Worm (Caenorhabditis elegans): ENCODE results near the gene fbxa-167.

Gene fbxa-167

DNA sequence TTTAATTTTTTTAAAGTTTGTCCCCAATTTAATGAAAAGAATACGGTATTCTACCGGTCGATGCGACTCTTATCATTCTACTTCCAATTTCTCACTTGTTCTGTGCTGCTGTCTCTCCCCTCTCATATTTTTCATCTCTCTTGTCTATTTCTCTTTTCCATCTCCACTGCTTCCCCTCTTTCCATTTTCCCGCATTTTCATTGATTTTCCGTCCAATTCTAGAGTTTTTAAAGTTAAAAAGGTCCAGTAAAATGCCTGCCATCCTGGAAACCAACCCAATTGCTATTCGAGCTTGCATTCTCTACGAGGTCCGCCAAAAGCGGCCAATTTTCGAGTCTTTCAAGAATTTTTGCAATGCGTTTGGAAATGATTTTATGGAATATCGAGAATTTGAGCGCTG lies at the start of gene fbxa-167:
Gene fbxa-167 (plus strand): TSS at position 179 of the 400 bp plus-strand sequence.
- TF ChIP-seq ref-1 (GFP tag; conservative IDR thresholded peaks at IDR 0.05), result no peak
- no peak for TF ChIP-seq klf-2 (GFP tag; conservative IDR thresholded peaks at IDR 0.05)
- no peak for TF ChIP-seq ztf-23 (GFP tag; IDR thresholded peaks at IDR 0.05)
- TF ChIP-seq flt-1 (GFP tag; IDR thresholded peaks at IDR 0.05), result no peak

DNA sequence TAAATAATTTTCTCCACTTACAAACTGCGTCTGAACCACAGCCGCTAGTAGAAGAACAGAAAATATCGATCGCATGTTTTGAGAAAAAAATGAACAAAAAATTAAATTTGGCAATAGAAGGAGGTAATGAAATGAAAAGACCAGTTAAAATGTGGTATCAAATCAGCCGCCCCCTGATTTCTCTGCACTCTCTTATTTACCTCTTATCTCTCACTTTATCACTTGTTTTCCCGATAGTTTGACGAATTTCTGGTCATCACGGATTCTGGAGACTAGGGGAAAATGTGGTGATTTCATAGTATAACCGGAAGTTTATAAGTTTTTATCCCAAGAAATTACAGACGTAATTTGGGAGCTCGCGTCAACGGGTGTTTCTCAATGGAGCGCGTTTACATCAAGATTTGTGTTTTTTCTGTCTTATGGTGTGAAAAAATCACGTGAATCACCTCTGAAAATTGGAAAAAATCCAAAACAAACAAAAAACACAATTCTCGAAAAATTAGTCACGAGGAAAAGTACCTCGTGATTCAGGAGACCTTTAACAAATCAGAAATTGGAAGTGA lies 47.5 kb upstream of the fbxa-167 start, which contains the start of gene clec-146:
Gene clec-146 (minus strand): TSS at position 116 of the 563 bp plus-strand sequence.
- TF ChIP-seq T22C8.4 (GFP tag; IDR thresholded peaks at IDR 0.05), result no peak
- TF ChIP-seq ztf-23 (GFP tag; IDR thresholded peaks at IDR 0.05), result no peak
- no peak for TF ChIP-seq ztf-29 (GFP tag; IDR thresholded peaks at IDR 0.05)
- TF ChIP-seq tab-1 (GFP tag; IDR thresholded peaks at IDR 0.05), result no peak

DNA sequence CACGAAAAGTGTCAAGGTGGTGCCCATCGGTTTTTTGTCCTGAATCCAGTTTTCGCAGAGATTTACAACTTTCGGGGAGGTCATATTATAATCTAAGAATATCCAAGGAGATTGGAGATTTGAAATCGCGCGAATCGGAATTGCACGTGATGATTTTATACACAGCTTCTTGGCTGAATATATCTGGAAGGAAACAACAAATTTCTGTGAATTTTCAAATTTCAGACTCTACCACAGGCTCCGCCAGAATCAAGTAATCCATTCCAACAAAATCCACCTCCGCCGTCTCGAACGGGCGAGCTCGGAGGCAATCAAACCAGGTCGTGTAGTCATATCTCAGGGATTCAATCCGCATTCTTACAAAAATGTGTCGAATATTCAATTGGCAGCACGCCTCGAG lies 46.0 kb upstream of the fbxa-167 start:
- no peak for TF ChIP-seq flt-1 (GFP tag; IDR thresholded peaks at IDR 0.05)
- TF ChIP-seq med-1 (GFP tag; optimal IDR thresholded peaks at IDR 0.05; ENCODE audit: insufficient read depth), result no peak
- TF ChIP-seq ref-1 (GFP tag; conservative IDR thresholded peaks at IDR 0.05), result no peak
- no peak for TF ChIP-seq klf-2 (GFP tag; conservative IDR thresholded peaks at IDR 0.05)
- TF ChIP-seq ztf-23 (GFP tag; IDR thresholded peaks at IDR 0.05), result no peak
- no peak for TF ChIP-seq T22C8.4 (GFP tag; IDR thresholded peaks at IDR 0.05)
- no peak for TF ChIP-seq tab-1 (GFP tag; IDR thresholded peaks at IDR 0.05)
- no peak for TF ChIP-seq cog-1 (tag; optimal IDR thresholded peaks at IDR 0.05)
- no peak for TF ChIP-seq ztf-29 (GFP tag; IDR thresholded peaks at IDR 0.05)

DNA sequence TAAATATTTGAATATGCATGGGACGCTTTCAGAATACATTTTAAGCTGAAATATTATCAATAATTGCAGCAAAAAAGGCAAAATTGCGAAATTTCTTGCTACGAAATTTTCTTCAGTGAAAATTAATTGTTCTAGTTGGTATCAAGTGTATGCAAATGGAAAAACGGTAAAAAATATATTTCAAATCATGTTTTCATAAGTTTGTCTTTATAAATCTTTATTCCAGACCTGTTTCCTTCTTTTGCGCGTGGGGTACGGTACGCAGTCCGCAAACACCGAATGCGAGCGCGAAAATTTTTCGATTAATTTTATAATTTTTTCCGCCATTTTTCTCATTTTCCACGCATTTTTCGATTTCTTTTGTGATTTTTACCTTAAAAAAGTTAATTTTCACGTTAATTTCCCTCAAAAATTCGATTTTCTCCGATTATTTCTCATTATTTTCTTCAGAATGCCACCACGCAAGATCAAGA lies 44.7 kb upstream of the fbxa-167 start, which contains the start of the genes fbxc-23 and csc-1:
Gene fbxc-23 (minus strand): TSS at position 51 of the 473 bp plus-strand sequence.
Gene csc-1 (plus strand): TSS at position 451 of the 473 bp plus-strand sequence.
- TF ChIP-seq T22C8.4 (GFP tag; IDR thresholded peaks at IDR 0.05), result no peak
- TF ChIP-seq flt-1 (GFP tag; IDR thresholded peaks at IDR 0.05), result no peak
- no peak for TF ChIP-seq cog-1 (tag; optimal IDR thresholded peaks at IDR 0.05)
- TF ChIP-seq med-1 (GFP tag; optimal IDR thresholded peaks at IDR 0.05; ENCODE audit: insufficient read depth), result no peak
- no peak for TF ChIP-seq ref-1 (GFP tag; conservative IDR thresholded peaks at IDR 0.05)
- no peak for TF ChIP-seq klf-2 (GFP tag; conservative IDR thresholded peaks at IDR 0.05)
- no peak for TF ChIP-seq tab-1 (GFP tag; IDR thresholded peaks at IDR 0.05)
- TF ChIP-seq ztf-23 (GFP tag; IDR thresholded peaks at IDR 0.05), result no peak
- no peak for TF ChIP-seq ztf-29 (GFP tag; IDR thresholded peaks at IDR 0.05)

DNA sequence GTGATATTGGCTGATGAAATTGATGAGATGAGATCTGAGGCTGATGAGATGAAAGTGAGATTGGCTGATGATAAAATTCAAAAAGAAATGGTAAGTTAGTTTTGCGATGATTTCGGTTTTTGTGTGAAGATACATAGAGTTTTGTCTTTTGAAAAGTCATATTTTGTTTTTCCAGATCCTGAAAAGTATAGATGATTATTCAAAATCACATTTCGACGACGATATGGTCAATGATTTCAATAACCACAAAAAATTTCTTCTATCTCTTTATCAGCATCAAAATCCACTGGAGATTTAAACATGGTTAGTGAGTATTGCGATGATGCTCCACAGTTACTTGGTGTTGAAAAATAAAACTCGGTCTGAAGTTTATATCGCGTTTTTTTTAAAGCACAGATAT lies 40.4 kb upstream of the fbxa-167 start, which contains the start of gene csp-1:
Gene csp-1 (plus strand): TSS at position 301 of the 400 bp plus-strand sequence.
- TF ChIP-seq flt-1 (GFP tag; IDR thresholded peaks at IDR 0.05) (no peak), T22C8.4 (GFP tag; IDR thresholded peaks at IDR 0.05) (no peak), ztf-29 (GFP tag; IDR thresholded peaks at IDR 0.05) (no peak), cog-1 (tag; optimal IDR thresholded peaks at IDR 0.05) (no peak), tab-1 (GFP tag; IDR thresholded peaks at IDR 0.05) (no peak), klf-2 (GFP tag; conservative IDR thresholded peaks at IDR 0.05) (no peak), ztf-23 (GFP tag; IDR thresholded peaks at IDR 0.05) (no peak), med-1 (GFP tag; optimal IDR thresholded peaks at IDR 0.05; ENCODE audit: insufficient read depth) (no peak), ref-1 (GFP tag; conservative IDR thresholded peaks at IDR 0.05) (no peak)

DNA sequence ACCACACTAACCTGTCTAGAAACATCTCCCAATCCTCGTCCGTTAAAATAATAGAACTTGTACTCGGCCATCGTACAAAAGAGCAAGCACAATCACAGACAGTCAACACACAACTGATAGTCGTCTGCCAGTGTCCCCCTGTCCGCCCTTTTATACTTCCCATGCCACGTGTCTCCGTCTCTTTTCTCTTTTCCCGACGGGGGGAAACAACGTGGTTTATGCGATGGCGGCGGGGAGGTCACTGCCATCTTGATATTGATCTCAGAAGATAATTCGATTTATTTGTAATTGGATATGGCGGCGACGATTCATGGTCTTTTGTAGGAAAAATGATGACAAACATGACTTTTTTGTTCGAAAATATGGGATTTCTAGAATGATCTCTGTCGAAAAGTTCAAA lies 31.6 kb upstream of the fbxa-167 start, which contains the start of gene gst-20:
Gene gst-20 (minus strand): TSS at position 170 of the 400 bp plus-strand sequence.
- TF ChIP-seq ztf-23 (GFP tag; IDR thresholded peaks at IDR 0.05), result no peak
- TF ChIP-seq tab-1 (GFP tag; IDR thresholded peaks at IDR 0.05), result no peak
- no peak for TF ChIP-seq ref-1 (GFP tag; conservative IDR thresholded peaks at IDR 0.05)
- no peak for TF ChIP-seq ztf-29 (GFP tag; IDR thresholded peaks at IDR 0.05)
- no peak for TF ChIP-seq med-1 (GFP tag; optimal IDR thresholded peaks at IDR 0.05; ENCODE audit: insufficient read depth)
- TF ChIP-seq T22C8.4 (GFP tag; IDR thresholded peaks at IDR 0.05), result no peak
- TF ChIP-seq flt-1 (GFP tag; IDR thresholded peaks at IDR 0.05), result no peak
- no peak for TF ChIP-seq klf-2 (GFP tag; conservative IDR thresholded peaks at IDR 0.05)
- TF ChIP-seq cog-1 (tag; optimal IDR thresholded peaks at IDR 0.05), result no peak

DNA sequence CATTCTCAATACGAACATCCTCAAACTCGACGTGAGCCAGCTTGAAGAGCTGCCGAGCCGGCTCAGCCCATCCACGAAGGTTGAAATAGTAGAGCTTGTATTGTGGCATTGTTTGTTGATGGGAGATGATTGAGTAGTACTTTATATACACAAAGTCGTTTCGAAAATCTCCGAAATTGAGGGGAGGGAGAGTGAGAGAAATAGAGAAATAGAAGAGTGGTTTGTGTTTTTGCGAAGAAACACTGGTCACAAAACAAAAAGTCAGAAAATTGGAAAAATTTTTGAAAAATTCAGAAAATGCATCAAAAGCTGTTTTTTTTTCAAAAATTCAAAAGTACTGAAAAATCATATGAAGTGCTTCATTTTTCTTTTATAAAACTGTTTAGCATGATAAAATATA lies 30.1 kb upstream of the fbxa-167 start, which contains the start of gene gst-24:
Gene gst-24 (minus strand): TSS at position 181 of the 400 bp plus-strand sequence.
- TF ChIP-seq flt-1 (GFP tag; IDR thresholded peaks at IDR 0.05) (no peak), ref-1 (GFP tag; conservative IDR thresholded peaks at IDR 0.05) (no peak), med-1 (GFP tag; optimal IDR thresholded peaks at IDR 0.05; ENCODE audit: insufficient read depth) (no peak), T22C8.4 (GFP tag; IDR thresholded peaks at IDR 0.05) (no peak), ztf-29 (GFP tag; IDR thresholded peaks at IDR 0.05) (no peak), ztf-23 (GFP tag; IDR thresholded peaks at IDR 0.05) (no peak), tab-1 (GFP tag; IDR thresholded peaks at IDR 0.05) (no peak)

DNA sequence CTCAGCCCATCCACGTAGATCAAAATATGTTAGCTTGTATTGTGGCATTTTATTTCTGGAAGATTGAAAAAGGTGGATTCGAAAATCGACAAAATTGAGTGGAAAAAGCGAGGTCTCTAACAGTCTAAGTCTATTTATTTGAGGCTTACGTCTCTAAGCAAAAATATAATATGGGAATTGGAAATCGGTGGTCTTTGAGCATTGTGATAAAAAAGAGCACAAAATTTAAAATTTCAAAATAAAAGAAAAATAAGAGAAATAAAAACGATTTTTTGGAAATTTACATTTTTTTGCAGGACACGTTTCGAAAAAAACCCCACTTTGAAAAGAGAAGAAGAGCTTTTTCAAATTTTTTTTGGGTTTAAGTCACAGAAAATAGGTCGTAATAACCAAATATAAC lies 28.2 kb upstream of the fbxa-167 start, which contains the start of gene gst-15:
Gene gst-15 (minus strand): TSS at position 101 of the 400 bp plus-strand sequence.
- TF ChIP-seq tab-1 (GFP tag; IDR thresholded peaks at IDR 0.05), result no peak
- TF ChIP-seq ztf-23 (GFP tag; IDR thresholded peaks at IDR 0.05), result no peak

DNA sequence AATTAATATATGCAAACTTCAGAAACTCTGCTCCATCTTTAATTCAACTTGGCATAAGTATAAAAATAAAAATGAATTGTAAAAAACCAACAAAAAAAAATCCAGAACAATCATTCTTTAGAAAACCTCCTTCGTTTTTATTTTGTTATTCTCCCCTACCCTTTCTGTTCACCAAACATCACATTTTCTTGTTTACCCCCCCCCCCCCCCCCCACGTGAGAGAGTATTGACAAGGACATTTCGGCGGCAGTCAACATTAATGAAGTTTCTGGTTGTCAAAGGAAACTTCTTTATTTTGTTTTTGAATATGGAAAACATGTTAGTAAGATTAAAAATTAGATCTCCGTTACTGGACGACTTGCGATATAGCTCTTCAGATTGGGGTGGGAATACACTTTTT lies 26.8 kb upstream of the fbxa-167 start:
- no peak for TF ChIP-seq med-1 (GFP tag; optimal IDR thresholded peaks at IDR 0.05; ENCODE audit: insufficient read depth)
- TF ChIP-seq flt-1 (GFP tag; IDR thresholded peaks at IDR 0.05), result no peak
- no peak for TF ChIP-seq T22C8.4 (GFP tag; IDR thresholded peaks at IDR 0.05)
- no peak for TF ChIP-seq klf-2 (GFP tag; conservative IDR thresholded peaks at IDR 0.05)
- no peak for TF ChIP-seq ztf-23 (GFP tag; IDR thresholded peaks at IDR 0.05)
- no peak for TF ChIP-seq cog-1 (tag; optimal IDR thresholded peaks at IDR 0.05)
- TF ChIP-seq tab-1 (GFP tag; IDR thresholded peaks at IDR 0.05), result no peak
- TF ChIP-seq ref-1 (GFP tag; conservative IDR thresholded peaks at IDR 0.05), result no peak
- no peak for TF ChIP-seq ztf-29 (GFP tag; IDR thresholded peaks at IDR 0.05)

DNA sequence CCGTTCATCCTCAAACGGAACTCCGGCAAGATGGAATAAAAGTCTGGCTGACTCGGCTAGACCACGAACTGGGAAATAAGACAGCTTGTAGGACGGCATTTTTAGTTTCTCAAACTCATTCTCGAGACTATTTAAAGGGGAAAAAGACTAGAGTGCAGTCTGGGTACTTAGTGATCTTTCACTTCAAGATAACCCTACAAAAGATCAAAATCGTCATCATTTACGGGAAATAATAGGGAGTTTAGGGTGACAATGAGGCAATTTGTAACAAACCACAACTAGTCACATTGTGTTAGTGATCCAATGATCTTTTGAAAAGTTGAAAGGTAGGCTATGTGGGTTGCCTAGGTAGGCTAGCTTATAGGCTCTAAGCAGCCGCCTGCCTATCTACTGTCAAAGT lies 25.3 kb upstream of the fbxa-167 start, which contains the start of gene gst-14:
Gene gst-14 (minus strand): TSS at position 101 of the 400 bp plus-strand sequence.
- TF ChIP-seq T22C8.4 (GFP tag; IDR thresholded peaks at IDR 0.05) (no peak), ztf-23 (GFP tag; IDR thresholded peaks at IDR 0.05) (no peak), flt-1 (GFP tag; IDR thresholded peaks at IDR 0.05) (no peak), ztf-29 (GFP tag; IDR thresholded peaks at IDR 0.05) (no peak), klf-2 (GFP tag; conservative IDR thresholded peaks at IDR 0.05) (no peak), cog-1 (tag; optimal IDR thresholded peaks at IDR 0.05) (no peak), ref-1 (GFP tag; conservative IDR thresholded peaks at IDR 0.05) (no peak), tab-1 (GFP tag; IDR thresholded peaks at IDR 0.05) (no peak), med-1 (GFP tag; optimal IDR thresholded peaks at IDR 0.05; ENCODE audit: insufficient read depth) (no peak)
